Worm (Caenorhabditis elegans): ENCODE measurements around the gene twk-4.

ce11 chrII:9165762-9166460 is 28.2 kb downstream of the twk-4 start, which contains the start of gene W07A12.8:
- TF ChIP-seq ztf-16 (tag; optimal IDR thresholded peaks at IDR 0.05) (no peak), K09A11.1 (tag; optimal IDR thresholded peaks at IDR 0.05; ENCODE audit: insufficient read depth) (no peak), pqm-1 (tag; optimal IDR thresholded peaks at IDR 0.05) (no peak), unc-42 (tag; optimal IDR thresholded peaks at IDR 0.05) (peak; percentile 28)

All from whole organism, late embryonic.